Fruit fly (Drosophila melanogaster) whole organism: Measurements from ENCODE around the gene CG5854.

ENCODE experiments used
- CG8478 ChIP-seq: fragments of >200 bp; optimal IDR thresholded peaks from 2 replicates; lab custom pipeline; 2018; ENCODE audit warnings: inconsistent platforms
- Dll ChIP-seq: fragments of >200 bp; optimal IDR thresholded peaks from 2 replicates; lab custom pipeline; 2017
- EcR ChIP-seq, 2 experiments: fragments of >200 bp; optimal IDR thresholded peaks; 2 replicates each; lab custom pipeline; 2017; ENCODE audit warnings: missing biosample characterization in 2 of 2, missing genetic modification characterization in 2 of 2, missing genetic modification reagents in 2 of 2
- pan ChIP-seq: fragments of >200 bp; optimal IDR thresholded peaks from 2 replicates; lab custom pipeline; 2017
- psq ChIP-seq: fragments of >200 bp; optimal IDR thresholded peaks from 2 replicates; lab custom pipeline; 2017
- usp ChIP-seq: fragments of >200 bp; optimal IDR thresholded peaks from 2 replicates; lab custom pipeline; 2017; ENCODE audit warnings: missing biosample characterization, missing genetic modification characterization, mixed read lengths

DNA sequence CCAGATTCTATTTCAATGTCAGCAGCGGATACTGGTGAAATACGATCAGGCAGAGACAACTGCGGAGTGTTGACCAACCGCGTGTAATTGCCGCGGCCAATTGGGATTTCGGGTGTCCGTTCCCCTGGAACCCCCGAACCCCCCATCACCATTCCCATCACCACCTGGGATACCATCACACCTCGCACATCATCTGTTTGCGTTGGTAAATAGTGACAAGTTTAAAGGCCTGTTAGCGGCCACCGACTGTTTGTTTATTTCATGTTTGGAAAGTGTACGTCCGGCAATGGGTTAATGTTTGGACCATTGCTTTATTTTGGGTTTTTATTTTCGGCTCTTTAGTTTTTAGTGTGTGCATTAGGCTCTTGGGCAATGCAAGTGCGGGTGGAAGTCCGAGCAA lies 13.3 kb downstream of the CG5854 start:
- no peak for TF ChIP-seq psq (lab: Kevin White, UChicago)
- no peak for TF ChIP-seq EcR (GFP tag; optimal IDR thresholded peaks at IDR 0.05; lab: Kevin White, UChicago)
- TF ChIP-seq usp (GFP tag; lab: Kevin White, UChicago), result no peak
- TF ChIP-seq pan, result no peak
- no peak for TF ChIP-seq CG8478 (lab: Kevin White, UChicago)
- TF ChIP-seq Dll (lab: Kevin White, UChicago), result no peak
